Fruit fly (Drosophila melanogaster) whole organism, prepupa: ENCODE data around the gene CG10298.

Experiments used
- CG6792 ChIP-seq: fragments of 200-800 bp; sonication (Bioruptor generic); optimal IDR thresholded peaks from 3 replicates; lab custom pipeline; 2016; ENCODE audit warnings: missing biosample characterization, missing genetic modification characterization
- Eip78C ChIP-seq: fragments of 200-800 bp; sonication (Bioruptor generic); peaks from one replicate; lab custom pipeline; 2016; ENCODE audit warnings: missing biosample characterization, missing genetic modification characterization
- Eip93F ChIP-seq: fragments of 200-800 bp; sonication (Bioruptor generic); optimal IDR thresholded peaks from 2 replicates; lab custom pipeline; 2016; ENCODE audit warnings: missing biosample characterization, mild to moderate bottlenecking, missing genetic modification characterization

Gene CG10298

dm6 chr3R:6388414-6388830 is 45.6 kb downstream of the CG10298 start:
- peak; percentile 39 for TF ChIP-seq Eip78C (GFP tag; lab: Kevin White, UChicago)
- TF ChIP-seq CG6792 (GFP tag; lab: Kevin White, UChicago): no peak
- TF ChIP-seq Eip93F (GFP tag; lab: Kevin White, UChicago): peak; percentile 7
